Worm (Caenorhabditis elegans) whole organism, late embryonic: ENCODE results near the gene K10D2.8.

ENCODE experiments used
- K02D7.2 ChIP-seq: sonication (generic microtip); optimal IDR thresholded peaks from 2 replicates; lab custom pipeline; 2017; ENCODE audit warnings: mild to moderate bottlenecking, missing genetic modification characterization, missing compliant biosample characterization
- ceh-45 ChIP-seq: fragments of 200-800 bp; sonication (Bioruptor generic); IDR thresholded peaks from 2 replicates; pipeline ENCODE4 v1.3.6; 2022; ENCODE audit warnings: missing genetic modification reagents, missing genetic modification characterization, missing compliant biosample characterization
- dmd-4 ChIP-seq: sonication (generic microtip); optimal IDR thresholded peaks from 2 replicates; lab custom pipeline; 2016; ENCODE audit warnings: borderline replicate concordance, missing genetic modification characterization, missing compliant biosample characterization
- ets-4 ChIP-seq: sonication (generic microtip); optimal IDR thresholded peaks from 2 replicates; lab custom pipeline; 2016; ENCODE audit warnings: missing genetic modification characterization, missing compliant biosample characterization
- nhr-11 ChIP-seq: fragments of 150-350 bp; optimal IDR thresholded peaks from 2 replicates; lab custom pipeline; 2014; ENCODE audit warnings: missing biosample characterization, missing genetic modification characterization
- pha-4 ChIP-seq: fragments of 150-350 bp; optimal IDR thresholded peaks from 2 replicates; lab custom pipeline; 2018; ENCODE audit warnings: missing biosample characterization, missing genetic modification reagents, missing genetic modification characterization
- tbx-7 ChIP-seq: sonication (generic microtip); optimal IDR thresholded peaks from 2 replicates; lab custom pipeline; 2016; ENCODE audit warnings: missing genotype, missing genetic modification characterization, missing compliant biosample characterization

DNA sequence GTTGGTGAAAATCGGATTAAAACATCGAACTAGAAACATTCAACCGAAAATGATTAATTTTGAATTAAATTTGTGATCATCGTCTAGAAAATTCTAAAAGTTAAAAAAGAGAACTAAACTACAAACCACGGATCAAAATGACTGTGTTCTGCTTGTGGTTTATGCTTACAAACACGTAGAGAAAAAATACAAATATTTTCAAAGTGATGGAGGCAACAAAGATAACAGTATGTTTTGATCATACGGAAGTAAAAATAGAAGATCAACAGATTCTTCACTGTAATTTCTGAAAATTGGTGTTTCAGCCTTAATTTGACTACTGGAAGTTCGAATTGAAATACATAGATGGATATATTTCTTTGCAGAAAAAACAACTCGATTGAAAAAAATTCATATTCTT, 14.8 kb downstream of the K10D2.8 start:
- TF ChIP-seq ceh-45 (GFP tag; lab: Robert Waterston, UW) (no peak), dmd-4 (tag; lab: Kevin White, UChicago) (no peak), K02D7.2 (tag; lab: Kevin White, UChicago) (no peak), ets-4 (tag; lab: Kevin White, UChicago) (no peak), nhr-11 (tag; lab: Kevin White, UChicago) (no peak), pha-4 (tag; lab: Kevin White, UChicago) (no peak), tbx-7 (tag; lab: Kevin White, UChicago) (no peak)
